Worm (Caenorhabditis elegans): Measurements from ENCODE around the gene mom-2.

ce11 chrV:8380076-8380475 is 24.3 kb downstream of the mom-2 start:
- TF ChIP-seq F22D6.2 (tag; optimal IDR thresholded peaks at IDR 0.05): no peak
- no peak for TF ChIP-seq D2030.7 (GFP tag; IDR thresholded peaks at IDR 0.05)
- no peak for TF ChIP-seq fkh-3 (tag; optimal IDR thresholded peaks at IDR 0.05)
- no peak for TF ChIP-seq efl-1 (GFP tag; optimal IDR thresholded peaks at IDR 0.05)
- no peak for TF ChIP-seq hsf-1 (GFP tag; IDR thresholded peaks at IDR 0.05)
- no peak for TF ChIP-seq nhr-90 (tag; optimal IDR thresholded peaks at IDR 0.05)
- no peak for TF ChIP-seq nfya-1 (tag; optimal IDR thresholded peaks at IDR 0.05; ENCODE audit: borderline replicate concordance, insufficient read depth)
- no peak for TF ChIP-seq pha-4 (tag; optimal IDR thresholded peaks at IDR 0.05)
- no peak for TF ChIP-seq hmg-1.2 (GFP tag; IDR thresholded peaks at IDR 0.05)
- no peak for TF ChIP-seq Y67H2A.10 (GFP tag; conservative IDR thresholded peaks at IDR 0.05)
- TF ChIP-seq F33H1.4 (GFP tag; IDR thresholded peaks at IDR 0.05): no peak
- TF ChIP-seq ama-1 (optimal IDR thresholded peaks at IDR 0.05): no peak
- TF ChIP-seq ama-1 (GFP tag; optimal IDR thresholded peaks at IDR 0.05): no peak
- TF ChIP-seq sea-2 (GFP tag; IDR thresholded peaks at IDR 0.05): no peak

All from whole organism, young adult.